Worm (Caenorhabditis elegans) whole organism, early embryonic: Measurements from ENCODE around the gene fbxa-155.

Source experiments
- B0310.2 ChIP-seq: sonication (generic microtip); optimal IDR thresholded peaks from 2 replicates; lab custom pipeline; 2016; ENCODE audit warnings: mild to moderate bottlenecking, missing genetic modification characterization, missing compliant biosample characterization
- F13C5.2 ChIP-seq: sonication (generic microtip); optimal IDR thresholded peaks from 2 replicates; lab custom pipeline; 2017; ENCODE audit warnings: mild to moderate bottlenecking, missing genetic modification characterization, inconsistent platforms, missing compliant biosample characterization
- ama-1 ChIP-seq: fragments of 150-350 bp; optimal IDR thresholded peaks from 2 replicates; lab custom pipeline; 2014
- ceh-13 ChIP-seq: fragments of 200-800 bp; sonication (Bioruptor generic); optimal IDR thresholded peaks from 2 replicates; lab custom pipeline; 2018; ENCODE audit warnings: mild to moderate bottlenecking, missing genetic modification characterization, missing compliant biosample characterization
- ceh-36 ChIP-seq: sonication (generic microtip); optimal IDR thresholded peaks from 2 replicates; lab custom pipeline; 2016; ENCODE audit warnings: missing genetic modification characterization, inconsistent platforms, missing compliant biosample characterization
- flt-1 ChIP-seq: fragments of 200-800 bp; sonication (Bioruptor generic); IDR thresholded peaks from 2 replicates; pipeline ENCODE4 v1.3.6; 2022; ENCODE audit warnings: missing genetic modification characterization, missing compliant biosample characterization
- hmbx-1 ChIP-seq: sonication (generic microtip); optimal IDR thresholded peaks from 2 replicates; lab custom pipeline; 2016; ENCODE audit warnings: mild to moderate bottlenecking, missing genetic modification characterization, missing compliant biosample characterization
- hmg-4 ChIP-seq: fragments of 200-800 bp; sonication (Bioruptor generic); optimal IDR thresholded peaks from 2 replicates; lab custom pipeline; 2018; ENCODE audit warnings: mild to moderate bottlenecking, missing genetic modification characterization, missing compliant biosample characterization
- hnd-1 ChIP-seq: sonication (generic microtip); optimal IDR thresholded peaks from 2 replicates; lab custom pipeline; 2016; ENCODE audit warnings: missing genetic modification characterization, missing compliant biosample characterization
- pes-1 ChIP-seq: fragments of 200-800 bp; sonication (Bioruptor generic); IDR thresholded peaks from 2 replicates; pipeline ENCODE4 v1.3.6; 2022; ENCODE audit warnings: missing genetic modification reagents, missing genetic modification characterization, missing compliant biosample characterization
- sea-1 ChIP-seq: fragments of 200-800 bp; sonication (Bioruptor generic); conservative IDR thresholded peaks from 2 replicates; pipeline ENCODE4 v1.3.6; 2022; ENCODE audit warnings: missing genetic modification characterization, missing compliant biosample characterization
- tbx-11 ChIP-seq: fragments of 200-800 bp; sonication (Bioruptor generic); IDR thresholded peaks from 2 replicates; pipeline ENCODE4 v1.3.6; 2022; ENCODE audit warnings: missing genetic modification characterization, missing compliant biosample characterization

- TF ChIP-seq F13C5.2 (tag; lab: Kevin White, UChicago) = peak; percentile 17
- TF ChIP-seq ceh-36 (tag; lab: Kevin White, UChicago) = no peak
- no peak for TF ChIP-seq hmg-4 (GFP tag; lab: Kevin White, UChicago)
- TF ChIP-seq ama-1 (lab: Kevin White, UChicago) = no peak
- TF ChIP-seq tbx-11 (GFP tag; lab: Robert Waterston, UW) = no peak
- TF ChIP-seq hmbx-1 (tag; lab: Kevin White, UChicago) = no peak
- no peak for TF ChIP-seq pes-1
- TF ChIP-seq hnd-1 = no peak
- no peak for TF ChIP-seq sea-1 (GFP tag; lab: Robert Waterston, UW)
- no peak for TF ChIP-seq ceh-13 (GFP tag; lab: Kevin White, UChicago)
- TF ChIP-seq B0310.2 = no peak
- TF ChIP-seq flt-1 = no peak
Observed at ce11 chrIII:10016413-10017051, 6.5 kb upstream of the fbxa-155 start, which contains the start of gene rgs-1.
